Fruit fly (Drosophila melanogaster): Measurements from ENCODE around the gene Tomosyn.

DNA sequence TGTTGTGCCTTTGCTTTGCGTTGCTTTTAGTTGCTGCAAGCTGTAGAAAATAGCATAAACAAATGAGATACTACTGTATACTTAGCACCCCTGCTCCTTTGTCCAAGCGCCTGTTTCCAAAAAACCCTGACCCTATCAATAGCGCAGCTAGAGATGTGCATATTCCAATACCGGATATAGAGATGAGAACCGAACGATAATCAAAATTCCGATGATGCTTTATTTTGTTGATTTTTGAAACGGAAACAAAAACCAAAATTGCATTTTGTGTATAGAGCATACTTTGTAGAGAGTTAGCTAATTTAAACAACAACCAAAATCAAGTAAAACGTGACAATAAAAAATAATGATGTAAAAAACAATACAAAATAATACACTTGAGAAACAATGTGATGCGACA, 14.0 kb downstream of the Tomosyn start:
- TF ChIP-seq CG33017 (tag; optimal IDR thresholded peaks at IDR 0.05) (no peak), tj (GFP tag; optimal IDR thresholded peaks at IDR 0.05) (no peak), CG7045 (GFP tag; optimal IDR thresholded peaks at IDR 0.05) (no peak), CG5204 (GFP tag; optimal IDR thresholded peaks at IDR 0.05) (no peak), cic (GFP tag; optimal IDR thresholded peaks at IDR 0.05) (no peak), cnc (optimal IDR thresholded peaks at IDR 0.05) (no peak), kay (GFP tag; ENCODE audit: borderline replicate concordance) (peak; percentile 44)

All from whole organism, adult.